Worm (Caenorhabditis elegans) whole organism, L4 larva: Measurements from ENCODE around the gene srh-36.

ENCODE experiments used
- aly-2 ChIP-seq: sonication (generic microtip); optimal IDR thresholded peaks from 2 replicates; lab custom pipeline; 2018; ENCODE audit warnings: missing biosample characterization, missing genetic modification characterization
- cey-2 ChIP-seq: sonication (generic microtip); optimal IDR thresholded peaks from 3 replicates; lab custom pipeline; 2017; ENCODE audit warnings: missing genetic modification characterization, mild to moderate bottlenecking, missing compliant biosample characterization, antibody characterized with exemption, borderline replicate concordance; ENCODE audit not compliant: insufficient read depth
- lin-39 ChIP-seq: fragments of 150-350 bp; optimal IDR thresholded peaks from 2 replicates; lab custom pipeline; 2014; ENCODE audit warnings: missing biosample characterization, missing genetic modification reagents, missing genetic modification characterization
- lsy-2 ChIP-seq, 2 experiments: fragments of 150-350 bp in 1 of 2; sonication (generic microtip) in 1 of 2; optimal IDR thresholded peaks; 2 replicates each; lab custom pipeline; 2014 to 2017; ENCODE audit warnings: missing biosample characterization in 2 of 2, missing genetic modification characterization in 2 of 2
- madf-5 ChIP-seq, 2 experiments: fragments of 200-800 bp; sonication (Bioruptor generic); IDR thresholded peaks; 2 replicates each; pipeline ENCODE4 v1.3.6; 2022; ENCODE audit warnings: missing compliant biosample characterization in 2 of 2, missing genetic modification characterization in 2 of 2

ce11 chrV:2807760-2808159 is 13.7 kb downstream of the srh-36 start, which contains the start of gene ketn-1:
- no peak for TF ChIP-seq madf-5 (GFP tag; IDR thresholded peaks at IDR 0.05; lab: Robert Waterston, UW)
- TF ChIP-seq aly-2 (tag; lab: Kevin White, UChicago) = no peak
- no peak for TF ChIP-seq lsy-2 (tag; optimal IDR thresholded peaks at IDR 0.05; lab: Kevin White, UChicago)
- TF ChIP-seq cey-2 (tag; lab: Kevin White, UChicago) = no peak
- TF ChIP-seq lin-39 (tag; lab: Kevin White, UChicago) = no peak
